Fruit fly (Drosophila melanogaster) Kc167 (cell line): ENCODE measurements around the gene beta4GalNAcTB.

Experiments used
- Myc ChIP-seq: fragments of >200 bp; optimal IDR thresholded peaks from 2 replicates; lab custom pipeline; 2017; ENCODE audit warnings: missing external identifiers
- Sin3A ChIP-seq: fragments of >200 bp; optimal IDR thresholded peaks from 2 replicates; lab custom pipeline; 2018; ENCODE audit warnings: missing external identifiers
- h ChIP-seq: fragments of >200 bp; optimal IDR thresholded peaks from 3 replicates; lab custom pipeline; 2018; ENCODE audit warnings: missing external identifiers
- insv ChIP-seq: fragments of >200 bp; optimal IDR thresholded peaks from 3 replicates; lab custom pipeline; 2018; ENCODE audit warnings: missing external identifiers
- psq ChIP-seq: fragments of >200 bp; optimal IDR thresholded peaks from 2 replicates; lab custom pipeline; 2017; ENCODE audit warnings: missing external identifiers
- ttk ChIP-seq: sonication (Bioruptor generic); optimal IDR thresholded peaks from 2 replicates; lab custom pipeline; 2017; ENCODE audit warnings: missing external identifiers

Gene beta4GalNAcTB

DNA sequence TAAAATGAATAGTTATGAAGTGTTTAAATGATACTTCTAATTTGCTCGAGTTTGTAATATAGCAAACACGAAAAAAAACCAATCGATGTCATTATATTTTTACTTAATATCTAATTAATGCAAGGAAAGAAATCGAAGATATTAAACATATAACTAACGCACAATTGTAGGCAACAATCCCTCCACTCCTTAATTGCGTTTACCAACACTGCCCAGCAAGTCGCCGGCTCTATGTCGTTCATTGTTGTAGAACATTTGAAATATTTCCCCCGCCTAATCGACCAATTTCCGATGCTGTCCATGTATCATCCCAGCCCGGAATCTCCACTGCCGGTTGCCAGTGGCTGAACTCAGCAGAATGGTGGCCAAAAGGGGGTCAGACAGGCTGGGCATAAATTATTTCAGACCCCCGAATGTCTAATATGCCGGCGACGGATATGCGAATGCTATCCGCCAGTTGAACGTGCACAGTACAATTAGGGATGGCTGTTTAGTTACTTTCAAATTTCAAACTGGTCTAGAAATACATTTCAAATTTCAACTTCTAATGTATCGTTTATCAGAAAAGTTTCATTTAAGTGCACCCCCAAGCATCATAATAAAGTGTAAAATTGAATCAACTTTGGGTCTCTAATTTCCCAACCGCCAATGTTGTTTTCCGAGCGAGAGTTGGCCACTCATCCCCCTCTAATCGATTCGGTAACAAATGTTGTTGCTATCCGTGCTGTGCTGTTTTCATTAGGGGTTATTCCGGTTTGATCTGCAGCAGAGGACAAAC is 34.8 kb upstream of the beta4GalNAcTB start:
- TF ChIP-seq Myc, result no peak
- no peak for TF ChIP-seq ttk (lab: Kevin White, UChicago)
- TF ChIP-seq psq (lab: Kevin White, UChicago), result no peak
- no peak for TF ChIP-seq h (lab: Kevin White, UChicago)
- no peak for TF ChIP-seq insv
- TF ChIP-seq Sin3A (lab: Kevin White, UChicago), result no peak

DNA sequence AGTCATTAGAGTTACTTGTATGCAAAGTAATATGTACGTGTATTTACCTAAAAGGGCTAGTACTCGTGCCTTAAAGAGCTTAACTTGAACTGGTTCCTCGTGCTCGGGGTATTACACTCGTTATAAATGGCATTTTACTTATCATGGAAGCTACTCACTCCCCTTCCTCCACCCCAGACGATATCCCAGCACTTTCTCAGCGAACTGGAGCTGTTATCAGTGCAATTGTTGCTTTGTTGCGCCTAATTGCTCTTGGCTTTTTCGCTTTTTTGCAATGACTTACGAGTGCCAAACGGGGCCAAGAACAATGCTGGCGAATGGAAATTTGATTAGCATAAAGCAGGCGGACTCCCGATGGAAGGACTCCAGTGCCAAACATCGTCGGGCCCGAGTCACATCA is 33.3 kb upstream of the beta4GalNAcTB start:
- TF ChIP-seq Sin3A (lab: Kevin White, UChicago) (no peak), ttk (lab: Kevin White, UChicago) (no peak), psq (lab: Kevin White, UChicago) (no peak), h (lab: Kevin White, UChicago) (no peak), Myc (no peak), insv (no peak)

dm6 chr3R:29066285-29066684 is 32.5 kb upstream of the beta4GalNAcTB start:
- TF ChIP-seq h (lab: Kevin White, UChicago) (no peak), psq (lab: Kevin White, UChicago) (no peak), Myc (no peak), insv (no peak), Sin3A (lab: Kevin White, UChicago) (no peak)

dm6 chr3R:29064682-29065100 is 30.9 kb upstream of the beta4GalNAcTB start:
- TF ChIP-seq Sin3A (lab: Kevin White, UChicago), result no peak
- TF ChIP-seq ttk (lab: Kevin White, UChicago), result no peak
- no peak for TF ChIP-seq insv
- no peak for TF ChIP-seq h (lab: Kevin White, UChicago)
- no peak for TF ChIP-seq psq (lab: Kevin White, UChicago)
- no peak for TF ChIP-seq Myc

DNA sequence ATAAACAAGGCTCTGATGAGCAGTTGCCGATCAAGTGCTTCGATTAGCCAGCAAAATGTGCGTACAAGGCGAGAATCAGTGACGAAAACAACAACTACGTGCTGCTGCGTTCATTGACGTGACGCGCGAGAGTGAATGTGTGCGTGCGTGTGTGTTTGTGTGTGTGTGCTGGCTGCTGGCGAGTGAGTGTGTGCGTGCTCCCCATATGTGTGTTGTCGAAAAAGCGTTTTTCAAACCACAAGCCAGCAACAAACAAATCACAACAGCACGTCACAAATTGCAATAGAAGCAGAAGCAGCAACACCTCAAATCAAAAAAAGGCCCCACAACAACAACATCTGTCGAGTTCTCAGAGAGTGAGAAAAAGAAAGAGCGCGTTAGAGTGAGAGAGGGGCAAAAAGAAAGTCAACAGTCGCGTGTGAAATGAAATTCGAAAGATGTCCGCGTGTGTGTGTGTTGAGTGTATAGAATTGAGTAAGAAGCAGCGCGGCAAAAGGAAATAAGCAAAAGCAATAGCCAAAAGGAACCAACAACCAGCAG is 30.2 kb upstream of the beta4GalNAcTB start:
- TF ChIP-seq insv (no peak), ttk (lab: Kevin White, UChicago) (no peak), Myc (no peak), psq (lab: Kevin White, UChicago) (no peak), Sin3A (lab: Kevin White, UChicago) (no peak), h (lab: Kevin White, UChicago) (no peak)

dm6 chr3R:29063207-29063920 is 29.6 kb upstream of the beta4GalNAcTB start:
- TF ChIP-seq Sin3A (lab: Kevin White, UChicago), result no peak
- TF ChIP-seq ttk (lab: Kevin White, UChicago), result no peak
- TF ChIP-seq h (lab: Kevin White, UChicago), result no peak
- TF ChIP-seq Myc, result no peak
- TF ChIP-seq insv, result no peak
- TF ChIP-seq psq (lab: Kevin White, UChicago), result no peak

DNA sequence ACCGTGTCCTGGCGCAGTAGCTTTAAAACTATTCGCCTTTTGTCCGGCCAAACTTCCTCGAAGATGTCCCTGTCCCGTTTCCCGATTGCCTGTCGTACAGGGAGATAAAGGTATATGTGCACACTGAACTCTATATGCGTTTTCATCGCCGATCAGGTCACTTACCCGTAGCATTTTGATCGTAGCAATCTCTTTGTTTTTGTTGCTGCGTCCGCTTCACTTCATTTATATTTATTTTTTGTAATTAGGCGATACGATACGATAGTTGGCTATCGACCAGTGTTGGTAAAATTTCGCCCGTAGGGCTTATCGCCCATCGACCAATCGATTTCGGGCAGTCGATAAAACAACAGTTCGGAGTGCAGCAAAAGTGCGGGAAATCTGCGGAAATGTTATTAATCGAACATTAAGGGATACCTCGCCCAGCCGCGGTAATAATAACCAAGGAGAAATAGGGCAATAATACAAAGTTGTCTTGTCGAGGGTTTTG is 29.0 kb upstream of the beta4GalNAcTB start, which contains the start of the genes Cul5 and Bicra:
Gene Cul5 (minus strand): TSS at position 259 of the 490 bp plus-strand sequence.
Gene Bicra (plus strand): TSS at position 324 of the 490 bp plus-strand sequence.
- TF ChIP-seq Sin3A (lab: Kevin White, UChicago) (no peak), Myc (no peak), ttk (lab: Kevin White, UChicago) (no peak), insv (no peak), h (lab: Kevin White, UChicago) (no peak), psq (lab: Kevin White, UChicago) (no peak)

dm6 chr3R:29059385-29059784 is 25.6 kb upstream of the beta4GalNAcTB start:
- TF ChIP-seq psq (lab: Kevin White, UChicago) (no peak), Myc (no peak), h (lab: Kevin White, UChicago) (no peak), ttk (lab: Kevin White, UChicago) (no peak), insv (no peak), Sin3A (lab: Kevin White, UChicago) (no peak)

DNA sequence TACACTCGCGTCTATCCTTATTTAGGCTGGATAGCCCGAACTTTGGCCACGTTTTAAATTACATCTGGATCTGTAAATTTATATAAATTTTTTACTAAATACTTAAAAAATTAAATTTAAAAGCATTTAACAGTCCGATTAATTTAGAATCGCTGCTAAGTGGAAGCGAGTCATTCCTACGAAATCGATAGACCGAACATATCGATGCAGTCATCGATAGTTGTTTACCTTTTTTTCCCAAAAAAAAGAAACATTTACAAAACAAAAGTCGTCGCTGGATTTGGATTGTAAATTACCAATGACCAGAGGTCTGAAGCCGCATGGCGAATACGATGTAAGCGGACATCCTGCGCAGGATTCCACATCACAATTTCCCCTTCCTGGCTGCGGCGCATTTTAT is 21.9 kb upstream of the beta4GalNAcTB start, which contains the start of gene Sirt7:
Gene Sirt7 (plus strand): TSS at position 218 of the 400 bp plus-strand sequence.
- TF ChIP-seq Sin3A (lab: Kevin White, UChicago), result no peak
- TF ChIP-seq h (lab: Kevin White, UChicago), result no peak
- no peak for TF ChIP-seq insv
- no peak for TF ChIP-seq ttk (lab: Kevin White, UChicago)

DNA sequence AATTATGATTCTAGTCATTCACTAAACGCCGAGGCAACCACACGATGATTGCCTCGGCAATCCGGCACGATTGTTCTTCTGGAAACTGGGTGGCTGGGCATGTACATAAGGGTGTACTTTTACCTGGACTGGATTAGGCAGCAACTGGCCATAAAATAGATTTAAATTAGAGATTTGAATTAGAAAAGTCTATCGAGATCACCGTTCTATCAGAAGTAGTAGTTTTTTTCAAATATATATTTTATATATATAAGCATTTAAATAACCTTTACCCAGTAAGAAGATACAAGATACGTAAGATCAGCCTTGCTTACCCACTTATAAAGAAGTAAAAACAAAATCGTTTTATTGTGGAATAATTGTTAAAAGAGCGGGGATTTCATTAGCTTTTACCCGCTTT is 20.2 kb upstream of the beta4GalNAcTB start, which contains the start of gene CG11843:
Gene CG11843 (plus strand): TSS at position 301 of the 400 bp plus-strand sequence.
- TF ChIP-seq psq (lab: Kevin White, UChicago) (no peak), Sin3A (lab: Kevin White, UChicago) (no peak)

- no peak for TF ChIP-seq insv
- TF ChIP-seq ttk (lab: Kevin White, UChicago), result no peak
- TF ChIP-seq Sin3A (lab: Kevin White, UChicago), result no peak
- no peak for TF ChIP-seq psq (lab: Kevin White, UChicago)
- no peak for TF ChIP-seq h (lab: Kevin White, UChicago)
- TF ChIP-seq Myc, result no peak
These were observed 18.6 kb upstream of the beta4GalNAcTB start, which contains the start of gene CG11842 for dm6 chr3R:29052380-29052779. Gene CG11842 (plus strand): TSS chr3R:29052680.
